Worm (Caenorhabditis elegans) whole organism, L2 larva: ENCODE data around the gene fut-4.

Experiments used
- ZK546.5 ChIP-seq: sonication (generic microtip); optimal IDR thresholded peaks from 2 replicates; lab custom pipeline; 2017; ENCODE audit warnings: missing biosample characterization, missing genetic modification characterization
- alr-1 ChIP-seq: fragments of 150-350 bp; optimal IDR thresholded peaks from 2 replicates; lab custom pipeline; 2014; ENCODE audit warnings: missing biosample characterization, missing genetic modification characterization
- blmp-1 ChIP-seq: sonication (generic microtip); optimal IDR thresholded peaks from 2 replicates; lab custom pipeline; 2017; ENCODE audit warnings: missing genetic modification characterization, mild to moderate bottlenecking, missing compliant biosample characterization, antibody characterized with exemption, moderate library complexity; ENCODE audit not compliant: insufficient read depth
- egl-27 ChIP-seq: sonication (generic microtip); optimal IDR thresholded peaks from 3 replicates; lab custom pipeline; 2017; ENCODE audit warnings: missing biosample characterization, missing genetic modification reagents, missing genetic modification characterization
- elt-1 ChIP-seq: fragments of 150-350 bp; optimal IDR thresholded peaks from 2 replicates; lab custom pipeline; 2014; ENCODE audit warnings: missing biosample characterization, missing genetic modification characterization
- gmeb-1 ChIP-seq: fragments of 150-350 bp; optimal IDR thresholded peaks from 2 replicates; lab custom pipeline; 2014; ENCODE audit warnings: missing biosample characterization, missing genetic modification characterization
- lsy-2 ChIP-seq, 2 experiments: fragments of 150-350 bp in 1 of 2; sonication (generic microtip) in 1 of 2; optimal IDR thresholded peaks; 2 replicates each; lab custom pipeline; 2014 to 2017; ENCODE audit warnings: missing biosample characterization in 2 of 2, missing genetic modification characterization in 2 of 2
- mab-5 ChIP-seq: fragments of 150-350 bp; optimal IDR thresholded peaks from 2 replicates; lab custom pipeline; 2014; ENCODE audit warnings: missing biosample characterization, missing genetic modification characterization
- nhr-12 ChIP-seq: fragments of 150-350 bp; optimal IDR thresholded peaks from 2 replicates; lab custom pipeline; 2014; ENCODE audit warnings: missing biosample characterization, missing genetic modification characterization
- nhr-23 ChIP-seq: fragments of 150-350 bp; optimal IDR thresholded peaks from 2 replicates; lab custom pipeline; 2014; ENCODE audit warnings: missing biosample characterization, missing genetic modification reagents, missing genetic modification characterization
- nhr-237 ChIP-seq: fragments of 150-350 bp; optimal IDR thresholded peaks from 2 replicates; lab custom pipeline; 2014; ENCODE audit warnings: missing biosample characterization, missing genetic modification characterization
- nhr-25 ChIP-seq: fragments of 150-350 bp; sonication (generic microtip); optimal IDR thresholded peaks from 3 replicates; lab custom pipeline; 2014; ENCODE audit warnings: missing biosample characterization, missing genetic modification characterization
- snpc-4 ChIP-seq: fragments of 150-350 bp; optimal IDR thresholded peaks from 2 replicates; lab custom pipeline; 2014; ENCODE audit warnings: missing biosample characterization, missing genetic modification characterization
- unc-55 ChIP-seq: fragments of 150-350 bp; sonication (generic microtip); optimal IDR thresholded peaks from 3 replicates; lab custom pipeline; 2014; ENCODE audit warnings: missing biosample characterization, missing genetic modification reagents, missing genetic modification characterization

ce11 chrII:2843088-2843487 is 20.8 kb upstream of the fut-4 start, which contains the start of gene Y110A2AL.7:
- TF ChIP-seq ZK546.5 (tag; lab: Kevin White, UChicago) (no peak), alr-1 (tag; lab: Kevin White, UChicago) (no peak), mab-5 (tag; lab: Kevin White, UChicago) (no peak), nhr-25 (no peak), lsy-2 (tag; optimal IDR thresholded peaks at IDR 0.05; lab: Kevin White, UChicago) (no peak), egl-27 (tag; lab: Kevin White, UChicago) (no peak), nhr-23 (tag; lab: Kevin White, UChicago) (no peak), nhr-12 (no peak), unc-55 (GFP tag; lab: Kevin White, UChicago) (no peak), snpc-4 (tag; lab: Kevin White, UChicago) (no peak), nhr-237 (tag; lab: Kevin White, UChicago) (no peak), elt-1 (tag; lab: Kevin White, UChicago) (no peak), blmp-1 (tag; lab: Kevin White, UChicago) (no peak), gmeb-1 (tag; lab: Kevin White, UChicago) (no peak)
